Worm (Caenorhabditis elegans) whole organism, early embryonic: ENCODE data around the gene F49C12.4.

Source experiments
- B0310.2 ChIP-seq: sonication (generic microtip); optimal IDR thresholded peaks from 2 replicates; lab custom pipeline; 2016; ENCODE audit warnings: mild to moderate bottlenecking, missing genetic modification characterization, missing compliant biosample characterization
- aly-1 ChIP-seq: sonication (generic microtip); optimal IDR thresholded peaks from 2 replicates; lab custom pipeline; 2016; ENCODE audit warnings: missing genetic modification characterization, missing compliant biosample characterization
- ama-1 ChIP-seq: fragments of 150-350 bp; optimal IDR thresholded peaks from 2 replicates; lab custom pipeline; 2014
- ceh-13 ChIP-seq: fragments of 200-800 bp; sonication (Bioruptor generic); optimal IDR thresholded peaks from 2 replicates; lab custom pipeline; 2018; ENCODE audit warnings: mild to moderate bottlenecking, missing genetic modification characterization, missing compliant biosample characterization
- hmbx-1 ChIP-seq: sonication (generic microtip); optimal IDR thresholded peaks from 2 replicates; lab custom pipeline; 2016; ENCODE audit warnings: mild to moderate bottlenecking, missing genetic modification characterization, missing compliant biosample characterization
- pes-1 ChIP-seq: fragments of 200-800 bp; sonication (Bioruptor generic); IDR thresholded peaks from 2 replicates; pipeline ENCODE4 v1.3.6; 2022; ENCODE audit warnings: missing genetic modification reagents, missing genetic modification characterization, missing compliant biosample characterization
- sea-1 ChIP-seq: fragments of 200-800 bp; sonication (Bioruptor generic); conservative IDR thresholded peaks from 2 replicates; pipeline ENCODE4 v1.3.6; 2022; ENCODE audit warnings: missing genetic modification characterization, missing compliant biosample characterization
- tbx-37 ChIP-seq: fragments of 200-800 bp; sonication (Bioruptor generic); conservative IDR thresholded peaks from 2 replicates; pipeline ENCODE4 v1.3.6; 2022; ENCODE audit warnings: missing genetic modification reagents, missing genetic modification characterization, missing compliant biosample characterization

ce11 chrIV:9343102-9343599 is 39.3 kb upstream of the F49C12.4 start, which contains the start of gene pigc-1:
- TF ChIP-seq B0310.2 (tag; lab: Kevin White, UChicago) (no peak), sea-1 (no peak), pes-1 (no peak), hmbx-1 (tag; lab: Kevin White, UChicago) (no peak), aly-1 (tag; lab: Kevin White, UChicago) (no peak), tbx-37 (GFP tag; lab: Robert Waterston, UW) (no peak), ceh-13 (GFP tag; lab: Kevin White, UChicago) (no peak), ama-1 (lab: Kevin White, UChicago) (no peak)
